Fruit fly (Drosophila melanogaster) whole organism, pupa: ENCODE results near the gene CG33689.

Experiments
- CG10348 ChIP-seq: fragments of 200-800 bp; sonication (Bioruptor generic); IDR thresholded peaks from 2 replicates; pipeline ENCODE4 v1.3.6; 2022; ENCODE audit warnings: missing biosample characterization, missing genetic modification characterization
- CG12605 ChIP-seq: fragments of 200-800 bp; sonication (Bioruptor generic); IDR thresholded peaks from 2 replicates; pipeline ENCODE4 v1.3.6; 2022; ENCODE audit warnings: missing biosample characterization, missing genetic modification characterization
- CG32121 ChIP-seq: fragments of 200-800 bp; sonication (Bioruptor generic); IDR thresholded peaks from 2 replicates; pipeline ENCODE4 v1.3.6; 2022; ENCODE audit warnings: missing biosample characterization, missing genetic modification characterization
- CG8159 ChIP-seq: fragments of 200-800 bp; sonication (Bioruptor generic); optimal IDR thresholded peaks from 3 replicates; lab custom pipeline; 2018; ENCODE audit warnings: missing biosample characterization, mild to moderate bottlenecking, missing genetic modification characterization, moderate library complexity
- CG8301 ChIP-seq: fragments of 200-800 bp; sonication (Bioruptor generic); optimal IDR thresholded peaks from 2 replicates; lab custom pipeline; 2018; ENCODE audit warnings: missing biosample characterization, mild to moderate bottlenecking, missing genetic modification characterization
- CG9948 ChIP-seq: fragments of 200-800 bp; sonication (Bioruptor generic); optimal IDR thresholded peaks from 2 replicates; lab custom pipeline; 2018; ENCODE audit warnings: missing biosample characterization, mild to moderate bottlenecking, missing genetic modification characterization, moderate library complexity
- EcR ChIP-seq: fragments of 200-800 bp; sonication (Bioruptor generic); optimal IDR thresholded peaks from 3 replicates; lab custom pipeline; 2019; ENCODE audit warnings: missing biosample characterization, missing genetic modification characterization, mild to moderate bottlenecking, moderate library complexity, missing genetic modification reagents
- gl ChIP-seq: fragments of 200-800 bp; sonication (Bioruptor generic); optimal IDR thresholded peaks from 2 replicates; lab custom pipeline; 2018; ENCODE audit warnings: missing biosample characterization, mild to moderate bottlenecking, missing genetic modification characterization
- rn ChIP-seq: fragments of 200-800 bp; sonication (Bioruptor generic); IDR thresholded peaks from 2 replicates; pipeline ENCODE4 v1.3.6; 2022; ENCODE audit warnings: missing biosample characterization, missing genetic modification characterization

- TF ChIP-seq CG32121 (GFP tag; lab: Robert Waterston, UW), result peak; percentile 89
- no peak for TF ChIP-seq EcR
- TF ChIP-seq rn (GFP tag; lab: Robert Waterston, UW), result peak; percentile 81
- peak; percentile 90 for TF ChIP-seq CG8159 (tag; lab: Kevin White, UChicago)
- peak; percentile 78 for TF ChIP-seq CG12605 (GFP tag; lab: Robert Waterston, UW)
- peak; percentile 64 for TF ChIP-seq CG8301
- no peak for TF ChIP-seq gl
- TF ChIP-seq CG9948 (tag; lab: Kevin White, UChicago), result peak; percentile 87
- no peak for TF ChIP-seq CG10348 (GFP tag; lab: Robert Waterston, UW)
Observed at dm6 chr3L:16228659-16229205, 28.7 kb downstream of the CG33689 start, which contains the start of gene Tmx3.
